Worm (Caenorhabditis elegans) whole organism, L2 larva: ENCODE results near the gene F29A7.4.

Experiments
- C34F6.9 ChIP-seq: fragments of 150-350 bp; optimal IDR thresholded peaks from 2 replicates; lab custom pipeline; 2014; ENCODE audit warnings: missing biosample characterization, missing genetic modification characterization
- F13H6.1 ChIP-seq: sonication (generic microtip); optimal IDR thresholded peaks from 2 replicates; lab custom pipeline; 2016; ENCODE audit warnings: missing genetic modification characterization, missing compliant biosample characterization
- R02D3.7 ChIP-seq: fragments of 150-350 bp; optimal IDR thresholded peaks from 2 replicates; lab custom pipeline; 2014; ENCODE audit warnings: missing biosample characterization, missing genetic modification characterization
- Y55F3AM.14 ChIP-seq: fragments of 200-800 bp; sonication (Bioruptor generic); optimal IDR thresholded peaks from 2 replicates; lab custom pipeline; 2018; ENCODE audit warnings: mild to moderate bottlenecking, missing genetic modification characterization, missing compliant biosample characterization
- alr-1 ChIP-seq: fragments of 150-350 bp; optimal IDR thresholded peaks from 2 replicates; lab custom pipeline; 2014; ENCODE audit warnings: missing biosample characterization, missing genetic modification characterization
- aly-2 ChIP-seq: fragments of 150-350 bp; optimal IDR thresholded peaks from 2 replicates; lab custom pipeline; 2014; ENCODE audit warnings: missing biosample characterization, missing genetic modification characterization
- ceh-16 ChIP-seq: fragments of 150-350 bp; optimal IDR thresholded peaks from 2 replicates; lab custom pipeline; 2014; ENCODE audit warnings: missing biosample characterization, missing genetic modification characterization
- crh-2 ChIP-seq: sonication (generic microtip); optimal IDR thresholded peaks from 2 replicates; lab custom pipeline; 2017; ENCODE audit warnings: missing biosample characterization, missing genetic modification characterization
- dmd-4 ChIP-seq: sonication (generic microtip); optimal IDR thresholded peaks from 2 replicates; lab custom pipeline; 2017; ENCODE audit warnings: missing biosample characterization, missing genetic modification characterization
- egl-27 ChIP-seq: sonication (generic microtip); optimal IDR thresholded peaks from 3 replicates; lab custom pipeline; 2017; ENCODE audit warnings: missing biosample characterization, missing genetic modification reagents, missing genetic modification characterization
- elt-1 ChIP-seq: fragments of 150-350 bp; optimal IDR thresholded peaks from 2 replicates; lab custom pipeline; 2014; ENCODE audit warnings: missing biosample characterization, missing genetic modification characterization
- elt-3 ChIP-seq: sonication (generic microtip); optimal IDR thresholded peaks from 2 replicates; lab custom pipeline; 2017; ENCODE audit warnings: missing biosample characterization, missing genetic modification characterization
- fos-1 ChIP-seq: fragments of 150-350 bp; optimal IDR thresholded peaks from 2 replicates; lab custom pipeline; 2014; ENCODE audit warnings: missing biosample characterization, missing genetic modification characterization
- gmeb-1 ChIP-seq: fragments of 150-350 bp; optimal IDR thresholded peaks from 2 replicates; lab custom pipeline; 2014; ENCODE audit warnings: missing biosample characterization, missing genetic modification characterization
- lin-11 ChIP-seq: fragments of 150-350 bp; sonication (generic microtip); optimal IDR thresholded peaks from 2 replicates; lab custom pipeline; 2014; ENCODE audit warnings: missing biosample characterization, missing genetic modification characterization, inconsistent platforms, mixed read lengths
- lin-39 ChIP-seq: fragments of 150-350 bp; optimal IDR thresholded peaks from 2 replicates; lab custom pipeline; 2014; ENCODE audit warnings: missing biosample characterization, missing genetic modification reagents, missing genetic modification characterization
- lsy-2 ChIP-seq, 2 experiments: fragments of 150-350 bp in 1 of 2; sonication (generic microtip) in 1 of 2; optimal IDR thresholded peaks; 2 replicates each; lab custom pipeline; 2014 to 2017; ENCODE audit warnings: missing biosample characterization in 2 of 2, missing genetic modification characterization in 2 of 2
- nhr-10 ChIP-seq: sonication (generic microtip); optimal IDR thresholded peaks from 2 replicates; lab custom pipeline; 2017; ENCODE audit warnings: missing biosample characterization, missing genetic modification characterization
- nhr-11 ChIP-seq: fragments of 150-350 bp; optimal IDR thresholded peaks from 2 replicates; lab custom pipeline; 2014; ENCODE audit warnings: missing biosample characterization, missing genetic modification characterization
- nhr-12 ChIP-seq: fragments of 150-350 bp; optimal IDR thresholded peaks from 2 replicates; lab custom pipeline; 2014; ENCODE audit warnings: missing biosample characterization, missing genetic modification characterization
- nhr-129 ChIP-seq: fragments of 150-350 bp; optimal IDR thresholded peaks from 2 replicates; lab custom pipeline; 2014; ENCODE audit warnings: missing biosample characterization, missing genetic modification characterization
- nhr-21 ChIP-seq: fragments of 150-350 bp; optimal IDR thresholded peaks from 2 replicates; lab custom pipeline; 2014; ENCODE audit warnings: missing biosample characterization, missing genetic modification characterization
- nhr-23 ChIP-seq: fragments of 150-350 bp; optimal IDR thresholded peaks from 2 replicates; lab custom pipeline; 2014; ENCODE audit warnings: missing biosample characterization, missing genetic modification reagents, missing genetic modification characterization
- nhr-25 ChIP-seq: fragments of 150-350 bp; sonication (generic microtip); optimal IDR thresholded peaks from 3 replicates; lab custom pipeline; 2014; ENCODE audit warnings: missing biosample characterization, missing genetic modification characterization
- nhr-6 ChIP-seq: fragments of 150-350 bp; optimal IDR thresholded peaks from 2 replicates; lab custom pipeline; 2014; ENCODE audit warnings: missing biosample characterization, missing genetic modification characterization
- sem-4 ChIP-seq: fragments of 150-350 bp; optimal IDR thresholded peaks from 2 replicates; lab custom pipeline; 2014; ENCODE audit warnings: missing biosample characterization, missing genetic modification reagents, missing genetic modification characterization
- skn-1 ChIP-seq: sonication (generic microtip); optimal IDR thresholded peaks from 2 replicates; lab custom pipeline; 2017; ENCODE audit warnings: missing biosample characterization, missing genetic modification characterization
- sma-3 ChIP-seq: sonication (generic microtip); optimal IDR thresholded peaks from 2 replicates; lab custom pipeline; 2016; ENCODE audit warnings: missing genetic modification reagents, missing genetic modification characterization, missing compliant biosample characterization
- sma-9 ChIP-seq, 2 experiments: fragments of 150-350 bp in 1 of 2; sonication (generic microtip) in 1 of 2; optimal IDR thresholded peaks; 2 replicates each; lab custom pipeline; 2014 to 2016; ENCODE audit warnings: missing genetic modification characterization in 2 of 2, mild to moderate bottlenecking in 1 of 2, missing biosample characterization in 1 of 2, missing compliant biosample characterization in 1 of 2, missing genetic modification reagents in 1 of 2, moderate library complexity in 1 of 2
- snpc-4 ChIP-seq: fragments of 150-350 bp; optimal IDR thresholded peaks from 2 replicates; lab custom pipeline; 2014; ENCODE audit warnings: missing biosample characterization, missing genetic modification characterization
- unc-39 ChIP-seq: fragments of 150-350 bp; optimal IDR thresholded peaks from 2 replicates; lab custom pipeline; 2014; ENCODE audit warnings: missing biosample characterization, missing genetic modification characterization
- unc-55 ChIP-seq: fragments of 150-350 bp; sonication (generic microtip); optimal IDR thresholded peaks from 3 replicates; lab custom pipeline; 2014; ENCODE audit warnings: missing biosample characterization, missing genetic modification reagents, missing genetic modification characterization
- unc-62 ChIP-seq: fragments of 150-350 bp; optimal IDR thresholded peaks from 2 replicates; lab custom pipeline; 2014; ENCODE audit warnings: missing biosample characterization, missing genetic modification reagents, missing genetic modification characterization
- zag-1 ChIP-seq: fragments of 150-350 bp; optimal IDR thresholded peaks from 2 replicates; lab custom pipeline; 2014; ENCODE audit warnings: missing biosample characterization, missing genetic modification characterization
- ztf-4 ChIP-seq: fragments of 150-350 bp; optimal IDR thresholded peaks from 2 replicates; lab custom pipeline; 2014; ENCODE audit warnings: missing biosample characterization, missing genetic modification characterization

F29A7.4 gene

DNA sequence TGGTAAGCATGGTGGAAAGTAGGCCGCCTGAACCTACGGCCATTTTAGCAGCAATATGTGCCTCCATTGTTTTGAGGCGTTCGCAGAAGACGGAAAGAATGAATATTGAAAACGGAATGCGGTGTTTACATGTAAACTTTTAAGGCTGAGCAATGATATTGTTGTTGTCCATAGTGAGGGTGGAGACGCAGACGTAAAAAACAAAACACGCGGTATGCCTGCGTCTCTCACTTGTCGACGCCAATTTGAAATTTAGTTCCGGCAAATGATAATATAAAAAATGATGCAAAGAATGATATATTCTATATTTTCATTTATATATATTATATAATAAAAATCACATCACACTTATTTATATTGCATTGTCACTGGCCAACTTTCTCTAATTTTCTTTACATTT lies 41.9 kb upstream of the F29A7.4 start, which contains the start of gene Y47G7B.2:
TSS of gene Y47G7B.2 (minus strand) at position 143 of the 400 bp plus-strand sequence.
- TF ChIP-seq nhr-129 (tag; lab: Kevin White, UChicago) = peak; percentile 45
- TF ChIP-seq zag-1 (tag; lab: Kevin White, UChicago) = no peak
- peak; percentile 48 for TF ChIP-seq unc-55 (GFP tag; lab: Kevin White, UChicago)
- TF ChIP-seq C34F6.9 (tag; lab: Kevin White, UChicago) = peak; percentile 13
- TF ChIP-seq sma-9 (GFP tag; optimal IDR thresholded peaks at IDR 0.05; lab: Kevin White, UChicago) = peak; percentile 37
- TF ChIP-seq sma-9 (tag; optimal IDR thresholded peaks at IDR 0.05; lab: Kevin White, UChicago) = no peak

DNA sequence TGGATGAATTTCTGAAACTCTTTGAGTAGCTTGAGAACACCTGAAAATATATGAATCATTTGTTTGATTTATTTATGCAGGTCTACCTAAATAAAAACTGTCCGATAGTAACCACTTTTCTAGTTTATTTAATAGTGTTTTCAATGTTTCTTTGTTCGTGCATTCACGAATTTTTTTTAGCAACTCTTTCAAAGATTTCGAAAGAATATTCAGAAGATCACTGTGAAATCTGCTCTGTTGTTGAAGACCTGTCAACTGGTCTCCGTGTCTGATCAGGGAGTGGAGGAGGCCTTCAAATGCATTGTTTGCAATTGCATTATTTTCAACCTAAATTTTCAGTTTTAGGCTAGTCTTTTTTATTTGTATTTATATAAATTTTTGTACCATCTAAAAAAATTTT lies 39.9 kb upstream of the F29A7.4 start, which contains the start of gene T05A8.1:
TSS of gene T05A8.1 (minus strand) at position 101 of the 400 bp plus-strand sequence.
- no peak for TF ChIP-seq R02D3.7
- TF ChIP-seq lin-39 (tag; lab: Kevin White, UChicago) = no peak
- TF ChIP-seq skn-1 = no peak
- TF ChIP-seq F13H6.1 (tag; lab: Kevin White, UChicago) = no peak
- TF ChIP-seq, all 48 proteins: peak for 0

DNA sequence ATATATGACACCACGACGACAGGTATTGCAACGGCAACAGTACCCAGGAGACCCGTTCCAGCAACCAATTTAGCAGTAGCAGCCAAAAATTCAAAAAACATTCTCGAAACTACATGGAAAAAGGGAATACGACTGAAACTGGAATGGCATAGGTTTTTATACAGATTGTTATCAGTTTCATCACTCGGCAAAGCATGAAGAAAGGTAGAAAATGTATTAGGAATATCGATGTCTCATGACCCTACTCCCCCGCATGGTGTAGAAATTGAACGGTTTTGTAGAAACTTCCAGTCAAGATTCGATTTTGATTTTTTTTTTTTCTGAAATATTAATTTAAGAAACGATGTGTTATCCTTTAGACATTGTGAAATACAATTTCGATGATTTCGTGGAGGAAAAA lies 38.9 kb upstream of the F29A7.4 start, which contains the start of gene T05A8.2:
TSS of gene T05A8.2 (minus strand) at position 101 of the 400 bp plus-strand sequence.
- TF ChIP-seq skn-1 (no peak), egl-27 (no peak), elt-3 (tag; lab: Kevin White, UChicago) (no peak), F13H6.1 (tag; lab: Kevin White, UChicago) (no peak), ztf-4 (tag; lab: Kevin White, UChicago) (no peak), aly-2 (tag; lab: Kevin White, UChicago) (no peak), nhr-6 (tag; lab: Kevin White, UChicago) (no peak), lin-39 (tag; lab: Kevin White, UChicago) (no peak), nhr-25 (tag; lab: Kevin White, UChicago) (no peak), crh-2 (tag; lab: Kevin White, UChicago) (no peak), unc-39 (tag; lab: Kevin White, UChicago) (no peak), ceh-16 (tag; lab: Kevin White, UChicago) (no peak), elt-1 (tag; lab: Kevin White, UChicago) (no peak), nhr-12 (no peak), nhr-23 (tag; lab: Kevin White, UChicago) (no peak), zag-1 (tag; lab: Kevin White, UChicago) (no peak), nhr-21 (tag; lab: Kevin White, UChicago) (no peak), unc-62 (GFP tag; lab: Kevin White, UChicago) (no peak)

DNA sequence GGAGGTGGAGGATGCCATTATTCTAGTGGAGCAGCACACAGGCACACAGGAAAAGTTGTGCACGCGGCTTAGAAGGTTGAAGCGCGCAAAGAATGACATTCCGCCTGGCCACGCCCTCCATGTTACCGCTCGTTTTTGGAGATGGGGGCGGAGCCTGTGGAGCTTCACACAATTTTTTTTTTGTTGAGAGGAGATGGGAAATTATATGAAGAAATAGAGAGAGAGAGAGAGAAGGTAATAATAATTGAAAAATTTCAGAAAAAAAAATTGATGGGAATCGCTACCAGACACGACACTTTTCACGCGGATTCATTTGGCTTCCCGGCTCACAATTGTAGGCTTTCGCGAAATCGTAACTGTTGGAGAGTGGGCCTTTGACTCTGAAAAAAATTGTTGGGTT lies 32.5 kb upstream of the F29A7.4 start, which contains the start of gene T05A8.3:
TSS of gene T05A8.3 (minus strand) at position 101 of the 400 bp plus-strand sequence.
- no peak for TF ChIP-seq unc-39 (tag; lab: Kevin White, UChicago)
- no peak for TF ChIP-seq sma-3
- TF ChIP-seq F13H6.1 (tag; lab: Kevin White, UChicago) = no peak

DNA sequence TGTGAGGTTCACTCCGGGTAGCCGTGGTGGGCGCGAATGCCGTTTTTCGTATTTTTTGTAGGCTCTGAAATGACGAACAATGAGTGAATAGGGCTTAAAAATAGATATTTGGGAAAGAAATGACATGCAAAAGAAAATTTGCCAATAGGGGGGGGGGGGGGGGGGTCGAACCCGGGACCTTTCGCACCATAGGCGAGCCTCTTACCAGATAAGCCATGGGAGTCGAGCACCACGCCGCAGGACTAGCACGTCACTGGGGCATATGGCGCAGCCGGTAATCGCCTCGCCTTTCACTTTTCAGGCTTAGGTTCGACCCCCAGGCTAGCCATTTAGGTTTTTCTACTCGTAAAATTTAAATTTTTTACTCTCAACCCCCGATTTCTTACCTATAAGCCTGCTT lies 30.6 kb upstream of the F29A7.4 start:
- TF ChIP-seq alr-1 (tag; lab: Kevin White, UChicago) (no peak), egl-27 (no peak), gmeb-1 (no peak), elt-1 (tag; lab: Kevin White, UChicago) (no peak), fos-1 (no peak), F13H6.1 (tag; lab: Kevin White, UChicago) (no peak), nhr-10 (tag; lab: Kevin White, UChicago) (no peak), nhr-11 (tag; lab: Kevin White, UChicago) (no peak), lin-11 (tag; lab: Kevin White, UChicago) (no peak), lsy-2 (tag; optimal IDR thresholded peaks at IDR 0.05; lab: Kevin White, UChicago) (no peak), unc-55 (GFP tag; lab: Kevin White, UChicago) (no peak), zag-1 (tag; lab: Kevin White, UChicago) (no peak), dmd-4 (tag; lab: Kevin White, UChicago) (no peak), ztf-4 (tag; lab: Kevin White, UChicago) (no peak), nhr-25 (tag; lab: Kevin White, UChicago) (no peak)

DNA sequence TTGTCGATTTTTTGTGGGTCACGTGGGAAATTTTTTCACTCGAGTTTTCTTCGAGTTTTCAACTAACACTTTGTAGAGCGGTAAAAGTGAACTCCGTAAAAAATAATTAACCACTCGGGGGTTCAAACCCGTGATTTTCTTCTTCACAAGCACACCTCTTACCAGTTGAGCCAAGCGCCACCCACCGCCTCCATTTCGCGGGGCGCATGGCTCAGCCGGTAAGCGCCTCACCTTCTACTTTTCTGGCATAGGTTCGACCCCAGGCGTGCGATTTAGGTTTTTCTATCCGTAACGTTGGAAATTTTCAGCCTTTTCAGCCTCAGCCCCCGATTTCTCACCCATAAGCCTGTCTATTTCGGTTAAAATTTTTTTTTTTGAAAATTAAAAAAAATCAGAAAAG lies 27.8 kb upstream of the F29A7.4 start:
- TF ChIP-seq elt-1 (tag; lab: Kevin White, UChicago) (no peak), nhr-10 (tag; lab: Kevin White, UChicago) (no peak), nhr-12 (no peak), lin-11 (tag; lab: Kevin White, UChicago) (no peak), nhr-25 (tag; lab: Kevin White, UChicago) (no peak), gmeb-1 (no peak), unc-55 (GFP tag; lab: Kevin White, UChicago) (no peak), elt-3 (tag; lab: Kevin White, UChicago) (no peak), aly-2 (tag; lab: Kevin White, UChicago) (no peak), sma-9 (GFP tag; optimal IDR thresholded peaks at IDR 0.05; lab: Kevin White, UChicago) (no peak), sma-9 (tag; optimal IDR thresholded peaks at IDR 0.05; lab: Kevin White, UChicago) (no peak), sma-3 (no peak), crh-2 (tag; lab: Kevin White, UChicago) (no peak), sem-4 (no peak), snpc-4 (tag; lab: Kevin White, UChicago) (no peak), lsy-2 (tag; optimal IDR thresholded peaks at IDR 0.05; lab: Kevin White, UChicago) (no peak), unc-39 (tag; lab: Kevin White, UChicago) (no peak), ceh-16 (tag; lab: Kevin White, UChicago) (no peak), fos-1 (no peak), Y55F3AM.14 (no peak)
- TF ChIP-seq, all 48 proteins: peak for 0
